Worm (Caenorhabditis elegans) whole organism, L2 larva: ENCODE results near the gene dnj-7.

Experiments used
- C34F6.9 ChIP-seq: fragments of 150-350 bp; optimal IDR thresholded peaks from 2 replicates; lab custom pipeline; 2014; ENCODE audit warnings: missing biosample characterization, missing genetic modification characterization
- F13H6.1 ChIP-seq: sonication (generic microtip); optimal IDR thresholded peaks from 2 replicates; lab custom pipeline; 2016; ENCODE audit warnings: missing genetic modification characterization, missing compliant biosample characterization
- R02D3.7 ChIP-seq: fragments of 150-350 bp; optimal IDR thresholded peaks from 2 replicates; lab custom pipeline; 2014; ENCODE audit warnings: missing biosample characterization, missing genetic modification characterization
- Y55F3AM.14 ChIP-seq: fragments of 200-800 bp; sonication (Bioruptor generic); optimal IDR thresholded peaks from 2 replicates; lab custom pipeline; 2018; ENCODE audit warnings: mild to moderate bottlenecking, missing genetic modification characterization, missing compliant biosample characterization
- ZK546.5 ChIP-seq: sonication (generic microtip); optimal IDR thresholded peaks from 2 replicates; lab custom pipeline; 2017; ENCODE audit warnings: missing biosample characterization, missing genetic modification characterization
- alr-1 ChIP-seq: fragments of 150-350 bp; optimal IDR thresholded peaks from 2 replicates; lab custom pipeline; 2014; ENCODE audit warnings: missing biosample characterization, missing genetic modification characterization
- aly-2 ChIP-seq: fragments of 150-350 bp; optimal IDR thresholded peaks from 2 replicates; lab custom pipeline; 2014; ENCODE audit warnings: missing biosample characterization, missing genetic modification characterization
- blmp-1 ChIP-seq: sonication (generic microtip); optimal IDR thresholded peaks from 2 replicates; lab custom pipeline; 2017; ENCODE audit warnings: missing genetic modification characterization, mild to moderate bottlenecking, missing compliant biosample characterization, antibody characterized with exemption, moderate library complexity; ENCODE audit not compliant: insufficient read depth
- ceh-16 ChIP-seq: fragments of 150-350 bp; optimal IDR thresholded peaks from 2 replicates; lab custom pipeline; 2014; ENCODE audit warnings: missing biosample characterization, missing genetic modification characterization
- ceh-82 ChIP-seq: fragments of 150-350 bp; optimal IDR thresholded peaks from 2 replicates; lab custom pipeline; 2014; ENCODE audit warnings: missing biosample characterization, missing genetic modification characterization
- crh-2 ChIP-seq: sonication (generic microtip); optimal IDR thresholded peaks from 2 replicates; lab custom pipeline; 2017; ENCODE audit warnings: missing biosample characterization, missing genetic modification characterization
- dmd-4 ChIP-seq: sonication (generic microtip); optimal IDR thresholded peaks from 2 replicates; lab custom pipeline; 2017; ENCODE audit warnings: missing biosample characterization, missing genetic modification characterization
- egl-27 ChIP-seq: sonication (generic microtip); optimal IDR thresholded peaks from 3 replicates; lab custom pipeline; 2017; ENCODE audit warnings: missing biosample characterization, missing genetic modification reagents, missing genetic modification characterization
- elt-1 ChIP-seq: fragments of 150-350 bp; optimal IDR thresholded peaks from 2 replicates; lab custom pipeline; 2014; ENCODE audit warnings: missing biosample characterization, missing genetic modification characterization
- elt-3 ChIP-seq: sonication (generic microtip); optimal IDR thresholded peaks from 2 replicates; lab custom pipeline; 2017; ENCODE audit warnings: missing biosample characterization, missing genetic modification characterization
- fos-1 ChIP-seq: fragments of 150-350 bp; optimal IDR thresholded peaks from 2 replicates; lab custom pipeline; 2014; ENCODE audit warnings: missing biosample characterization, missing genetic modification characterization
- gmeb-1 ChIP-seq: fragments of 150-350 bp; optimal IDR thresholded peaks from 2 replicates; lab custom pipeline; 2014; ENCODE audit warnings: missing biosample characterization, missing genetic modification characterization
- lin-11 ChIP-seq: fragments of 150-350 bp; sonication (generic microtip); optimal IDR thresholded peaks from 2 replicates; lab custom pipeline; 2014; ENCODE audit warnings: missing biosample characterization, missing genetic modification characterization, inconsistent platforms, mixed read lengths
- lin-13 ChIP-seq: fragments of 150-350 bp; optimal IDR thresholded peaks from 2 replicates; lab custom pipeline; 2014; ENCODE audit warnings: missing biosample characterization, missing genetic modification reagents, missing genetic modification characterization
- lin-39 ChIP-seq: fragments of 150-350 bp; optimal IDR thresholded peaks from 2 replicates; lab custom pipeline; 2014; ENCODE audit warnings: missing biosample characterization, missing genetic modification reagents, missing genetic modification characterization
- mab-5 ChIP-seq: fragments of 150-350 bp; optimal IDR thresholded peaks from 2 replicates; lab custom pipeline; 2014; ENCODE audit warnings: missing biosample characterization, missing genetic modification characterization
- mbf-1 ChIP-seq: sonication (generic microtip); optimal IDR thresholded peaks from 2 replicates; lab custom pipeline; 2017; ENCODE audit warnings: missing biosample characterization, missing genetic modification characterization
- mdl-1 ChIP-seq, 2 experiments: fragments of 150-350 bp in 1 of 2; sonication (generic microtip) in 1 of 2; optimal IDR thresholded peaks; 2 replicates each; lab custom pipeline; 2017; ENCODE audit warnings: missing biosample characterization in 2 of 2, missing genetic modification characterization in 2 of 2
- nhr-10 ChIP-seq: sonication (generic microtip); optimal IDR thresholded peaks from 2 replicates; lab custom pipeline; 2017; ENCODE audit warnings: missing biosample characterization, missing genetic modification characterization
- nhr-11 ChIP-seq: fragments of 150-350 bp; optimal IDR thresholded peaks from 2 replicates; lab custom pipeline; 2014; ENCODE audit warnings: missing biosample characterization, missing genetic modification characterization
- nhr-12 ChIP-seq: fragments of 150-350 bp; optimal IDR thresholded peaks from 2 replicates; lab custom pipeline; 2014; ENCODE audit warnings: missing biosample characterization, missing genetic modification characterization
- nhr-129 ChIP-seq: fragments of 150-350 bp; optimal IDR thresholded peaks from 2 replicates; lab custom pipeline; 2014; ENCODE audit warnings: missing biosample characterization, missing genetic modification characterization
- nhr-21 ChIP-seq: fragments of 150-350 bp; optimal IDR thresholded peaks from 2 replicates; lab custom pipeline; 2014; ENCODE audit warnings: missing biosample characterization, missing genetic modification characterization
- nhr-23 ChIP-seq: fragments of 150-350 bp; optimal IDR thresholded peaks from 2 replicates; lab custom pipeline; 2014; ENCODE audit warnings: missing biosample characterization, missing genetic modification reagents, missing genetic modification characterization
- nhr-237 ChIP-seq: fragments of 150-350 bp; optimal IDR thresholded peaks from 2 replicates; lab custom pipeline; 2014; ENCODE audit warnings: missing biosample characterization, missing genetic modification characterization
- nhr-25 ChIP-seq: fragments of 150-350 bp; sonication (generic microtip); optimal IDR thresholded peaks from 3 replicates; lab custom pipeline; 2014; ENCODE audit warnings: missing biosample characterization, missing genetic modification characterization
- nhr-6 ChIP-seq: fragments of 150-350 bp; optimal IDR thresholded peaks from 2 replicates; lab custom pipeline; 2014; ENCODE audit warnings: missing biosample characterization, missing genetic modification characterization
- peb-1 ChIP-seq: fragments of 150-350 bp; optimal IDR thresholded peaks from 2 replicates; lab custom pipeline; 2014; ENCODE audit warnings: missing biosample characterization, missing genetic modification characterization
- sem-4 ChIP-seq: fragments of 150-350 bp; optimal IDR thresholded peaks from 2 replicates; lab custom pipeline; 2014; ENCODE audit warnings: missing biosample characterization, missing genetic modification reagents, missing genetic modification characterization
- skn-1 ChIP-seq: sonication (generic microtip); optimal IDR thresholded peaks from 2 replicates; lab custom pipeline; 2017; ENCODE audit warnings: missing biosample characterization, missing genetic modification characterization
- sma-3 ChIP-seq: sonication (generic microtip); optimal IDR thresholded peaks from 2 replicates; lab custom pipeline; 2016; ENCODE audit warnings: missing genetic modification reagents, missing genetic modification characterization, missing compliant biosample characterization
- sma-9 ChIP-seq, 2 experiments: fragments of 150-350 bp in 1 of 2; sonication (generic microtip) in 1 of 2; optimal IDR thresholded peaks; 2 replicates each; lab custom pipeline; 2014 to 2016; ENCODE audit warnings: missing genetic modification characterization in 2 of 2, mild to moderate bottlenecking in 1 of 2, missing biosample characterization in 1 of 2, missing compliant biosample characterization in 1 of 2, missing genetic modification reagents in 1 of 2, moderate library complexity in 1 of 2
- snpc-4 ChIP-seq: fragments of 150-350 bp; optimal IDR thresholded peaks from 2 replicates; lab custom pipeline; 2014; ENCODE audit warnings: missing biosample characterization, missing genetic modification characterization
- unc-39 ChIP-seq: fragments of 150-350 bp; optimal IDR thresholded peaks from 2 replicates; lab custom pipeline; 2014; ENCODE audit warnings: missing biosample characterization, missing genetic modification characterization
- unc-55 ChIP-seq: fragments of 150-350 bp; sonication (generic microtip); optimal IDR thresholded peaks from 3 replicates; lab custom pipeline; 2014; ENCODE audit warnings: missing biosample characterization, missing genetic modification reagents, missing genetic modification characterization
- unc-62 ChIP-seq: fragments of 150-350 bp; optimal IDR thresholded peaks from 2 replicates; lab custom pipeline; 2014; ENCODE audit warnings: missing biosample characterization, missing genetic modification reagents, missing genetic modification characterization
- zag-1 ChIP-seq: fragments of 150-350 bp; optimal IDR thresholded peaks from 2 replicates; lab custom pipeline; 2014; ENCODE audit warnings: missing biosample characterization, missing genetic modification characterization
- ztf-1 ChIP-seq: fragments of 200-800 bp; sonication (Bioruptor generic); conservative IDR thresholded peaks from 2 replicates; pipeline ENCODE4 v1.3.6; 2022; ENCODE audit warnings: missing genetic modification characterization, missing compliant biosample characterization
- ztf-11 ChIP-seq: sonication (generic microtip); optimal IDR thresholded peaks from 2 replicates; lab custom pipeline; 2017; ENCODE audit warnings: missing biosample characterization, missing genetic modification characterization

Gene dnj-7

DNA sequence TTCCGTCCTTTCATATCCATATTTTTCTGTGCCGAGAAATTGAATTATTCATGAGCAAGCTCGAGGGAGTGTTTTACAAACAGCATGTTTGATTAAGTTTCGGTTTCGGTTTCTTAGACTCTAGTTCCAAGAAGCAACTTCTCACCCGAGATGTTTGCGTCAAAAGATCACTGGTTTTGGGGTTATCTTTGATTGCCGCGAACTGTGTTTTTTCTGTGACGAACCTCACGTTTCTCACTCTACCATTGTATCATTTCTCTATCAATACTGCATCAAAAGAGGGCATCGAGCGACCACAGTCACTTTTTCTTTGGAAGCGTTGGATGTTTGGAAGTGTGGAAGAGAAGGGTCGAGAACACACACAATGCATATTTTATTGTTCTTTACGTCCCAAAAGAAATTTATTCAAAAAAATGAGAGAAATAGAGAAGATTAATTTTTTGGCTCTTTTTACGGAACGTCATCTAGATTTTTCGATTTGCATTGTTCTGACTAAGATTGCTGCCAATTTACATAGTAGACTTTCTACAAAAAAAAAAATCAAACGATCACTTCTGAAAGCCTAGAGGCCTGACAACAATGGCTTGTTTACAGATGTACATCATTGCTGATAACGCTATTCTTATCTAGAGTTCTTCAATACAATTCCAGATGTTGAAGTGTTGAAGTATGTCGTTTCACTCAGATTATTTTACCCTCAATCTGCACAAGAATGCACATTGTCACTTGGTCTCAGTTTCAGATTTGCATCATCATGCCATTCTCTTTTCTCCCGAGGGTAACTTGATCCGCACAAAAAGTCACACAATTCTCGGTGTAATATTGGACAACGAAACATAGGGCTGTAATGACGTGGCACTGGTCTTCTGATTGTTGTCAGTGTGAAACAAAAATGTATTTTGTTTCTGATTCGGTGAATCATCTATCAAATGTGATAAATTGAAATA lies 39.0 kb downstream of the dnj-7 start:
- TF ChIP-seq snpc-4 (tag; lab: Kevin White, UChicago) (no peak), lin-39 (no peak), peb-1 (tag; lab: Kevin White, UChicago) (no peak), F13H6.1 (tag; lab: Kevin White, UChicago) (peak; percentile 50), fos-1 (tag; lab: Kevin White, UChicago) (peak; percentile 32), nhr-129 (peak; percentile 93), R02D3.7 (tag; lab: Kevin White, UChicago) (no peak), nhr-11 (tag; lab: Kevin White, UChicago) (no peak), C34F6.9 (tag; lab: Kevin White, UChicago) (no peak), lin-13 (GFP tag; lab: Kevin White, UChicago) (peak; percentile 15), elt-1 (tag; lab: Kevin White, UChicago) (no peak), gmeb-1 (no peak), blmp-1 (no peak), sma-9 (GFP tag; optimal IDR thresholded peaks at IDR 0.05; lab: Kevin White, UChicago) (peak; percentile 52), sma-9 (tag; optimal IDR thresholded peaks at IDR 0.05; lab: Kevin White, UChicago) (no peak), skn-1 (tag; lab: Kevin White, UChicago) (no peak), nhr-21 (peak; percentile 6), crh-2 (tag; lab: Kevin White, UChicago) (peak; percentile 70), unc-55 (GFP tag; lab: Kevin White, UChicago) (peak; percentile 16), sma-3 (GFP tag; lab: Kevin White, UChicago) (no peak)

DNA sequence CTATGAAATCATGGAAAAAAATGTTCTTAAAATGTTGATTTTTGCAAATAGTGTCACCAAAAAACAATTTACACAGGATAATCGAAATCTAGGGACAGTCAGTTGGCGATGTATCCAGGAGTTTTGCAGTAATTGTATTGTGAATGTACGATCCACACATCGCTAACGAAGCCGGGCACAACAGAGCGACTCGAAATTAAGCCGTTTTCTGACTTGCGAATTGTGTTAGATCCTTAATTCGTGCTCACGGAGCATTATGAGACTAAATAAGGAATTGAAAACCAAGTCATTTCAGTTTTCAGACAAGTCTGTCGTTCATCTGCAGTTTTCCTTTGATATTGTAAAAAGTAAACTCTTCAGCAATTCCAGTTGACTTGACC lies 39.7 kb downstream of the dnj-7 start:
- TF ChIP-seq zag-1 (no peak), alr-1 (tag; lab: Kevin White, UChicago) (no peak)

DNA sequence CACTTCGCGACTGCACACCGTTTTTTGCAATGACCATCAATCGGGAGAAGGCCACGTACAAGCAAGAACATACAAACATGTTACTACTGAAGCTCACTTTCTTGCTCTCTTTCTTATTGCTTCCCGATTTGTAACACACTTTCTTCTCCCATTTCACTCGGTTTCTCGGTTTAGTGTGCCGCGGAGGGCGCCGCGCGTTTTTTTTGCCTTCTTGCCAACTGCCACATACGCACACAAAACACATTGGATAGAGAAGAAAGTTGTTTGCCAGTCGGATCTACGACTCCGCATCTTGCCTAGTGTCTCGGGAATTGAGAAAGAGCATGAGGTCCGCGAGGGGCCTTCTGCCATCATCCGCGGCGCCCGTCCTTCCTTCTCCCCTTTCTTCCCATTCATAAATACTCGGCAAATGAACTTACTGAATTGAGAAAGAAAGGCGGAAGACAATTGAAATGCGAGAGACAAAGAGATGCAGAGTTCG lies 40.4 kb downstream of the dnj-7 start:
- TF ChIP-seq fos-1 (tag; lab: Kevin White, UChicago) = peak; percentile 1
- TF ChIP-seq nhr-21 = no peak
- TF ChIP-seq lin-13 (GFP tag; lab: Kevin White, UChicago) = peak; percentile 41
- TF ChIP-seq zag-1 = peak; percentile 70
- peak; percentile 80 for TF ChIP-seq nhr-129
- TF ChIP-seq sem-4 (tag; lab: Kevin White, UChicago) = peak; percentile 56
- no peak for TF ChIP-seq elt-3 (tag; lab: Kevin White, UChicago)
- TF ChIP-seq skn-1 (tag; lab: Kevin White, UChicago) = no peak
- no peak for TF ChIP-seq dmd-4 (tag; lab: Kevin White, UChicago)
- peak; percentile 75 for TF ChIP-seq C34F6.9 (tag; lab: Kevin White, UChicago)
- no peak for TF ChIP-seq nhr-12
- TF ChIP-seq ceh-16 = no peak
- TF ChIP-seq R02D3.7 (tag; lab: Kevin White, UChicago) = no peak
- no peak for TF ChIP-seq sma-3 (GFP tag; lab: Kevin White, UChicago)
- peak; percentile 76 for TF ChIP-seq crh-2 (tag; lab: Kevin White, UChicago)
- TF ChIP-seq nhr-6 (tag; lab: Kevin White, UChicago) = no peak
- TF ChIP-seq nhr-237 (tag; lab: Kevin White, UChicago) = no peak
- no peak for TF ChIP-seq mab-5
- TF ChIP-seq nhr-25 (tag; lab: Kevin White, UChicago) = no peak
- TF ChIP-seq F13H6.1 (tag; lab: Kevin White, UChicago) = peak; percentile 95
- TF ChIP-seq ztf-1 (GFP tag; lab: Robert Waterston, UW) = no peak
- peak; percentile 94 for TF ChIP-seq unc-39 (tag; lab: Kevin White, UChicago)
- no peak for TF ChIP-seq aly-2
- TF ChIP-seq nhr-10 (tag; lab: Kevin White, UChicago) = no peak
- no peak for TF ChIP-seq ceh-82 (tag; lab: Kevin White, UChicago)
- peak; percentile 44 for TF ChIP-seq unc-55 (GFP tag; lab: Kevin White, UChicago)
- TF ChIP-seq ztf-11 (tag; lab: Kevin White, UChicago) = no peak
- peak; percentile 36 for TF ChIP-seq snpc-4 (tag; lab: Kevin White, UChicago)
- TF ChIP-seq alr-1 (tag; lab: Kevin White, UChicago) = no peak
- no peak for TF ChIP-seq mdl-1 (tag; optimal IDR thresholded peaks at IDR 0.05; lab: Kevin White, UChicago)
- TF ChIP-seq nhr-23 = no peak
- no peak for TF ChIP-seq blmp-1
- no peak for TF ChIP-seq mbf-1
- no peak for TF ChIP-seq peb-1 (tag; lab: Kevin White, UChicago)
- TF ChIP-seq sma-9 (GFP tag; optimal IDR thresholded peaks at IDR 0.05; lab: Kevin White, UChicago) = peak; percentile 58
- no peak for TF ChIP-seq sma-9 (tag; optimal IDR thresholded peaks at IDR 0.05; lab: Kevin White, UChicago)
- no peak for TF ChIP-seq lin-11 (tag; lab: Kevin White, UChicago)
- no peak for TF ChIP-seq elt-1 (tag; lab: Kevin White, UChicago)
- TF ChIP-seq Y55F3AM.14 (GFP tag; lab: Kevin White, UChicago) = peak; percentile 44
- TF ChIP-seq ZK546.5 (tag; lab: Kevin White, UChicago) = no peak
- TF ChIP-seq egl-27 (tag; lab: Kevin White, UChicago) = no peak
- no peak for TF ChIP-seq unc-62
- peak; percentile 13 for TF ChIP-seq gmeb-1
